Fruit fly (Drosophila melanogaster) whole organism, embryonic: Measurements from ENCODE around the gene CG17264.

ENCODE experiments used
- Adf1 ChIP-seq: fragments of 200-800 bp; sonication (Bioruptor generic); IDR thresholded peaks from 2 replicates; pipeline ENCODE4 v1.3.6; 2022; ENCODE audit warnings: missing biosample characterization, missing genetic modification characterization
- Aef1 ChIP-seq: fragments of 200-800 bp; sonication (Bioruptor generic); IDR thresholded peaks from 3 replicates; pipeline ENCODE4 v1.3.6; 2022; ENCODE audit warnings: missing biosample characterization, missing genetic modification characterization
- Antp ChIP-seq: fragments of 200-800 bp; sonication (Bioruptor generic); optimal IDR thresholded peaks from 3 replicates; lab custom pipeline; 2016; ENCODE audit warnings: missing biosample characterization, missing genetic modification characterization
- BEAF-32 ChIP-seq: fragments of 200-800 bp; sonication (Bioruptor generic); optimal IDR thresholded peaks from 3 replicates; lab custom pipeline; 2017; ENCODE audit warnings: missing biosample characterization, missing genetic modification characterization, mild to moderate bottlenecking, moderate library complexity, missing genetic modification reagents
- CG10543 ChIP-seq: fragments of 200-800 bp; sonication (Bioruptor generic); optimal IDR thresholded peaks from 3 replicates; lab custom pipeline; 2017; ENCODE audit warnings: missing biosample characterization, mild to moderate bottlenecking, missing genetic modification characterization, moderate library complexity
- CG12071 ChIP-seq: fragments of 200-800 bp; sonication (Bioruptor generic); optimal IDR thresholded peaks from 3 replicates; lab custom pipeline; 2018; ENCODE audit warnings: missing biosample characterization, mild to moderate bottlenecking, missing genetic modification characterization
- CG13624 ChIP-seq: fragments of 200-800 bp; sonication (Bioruptor generic); optimal IDR thresholded peaks from 2 replicates; lab custom pipeline; 2016; ENCODE audit warnings: missing biosample characterization, missing genetic modification characterization
- CG14860 ChIP-seq: fragments of 200-800 bp; sonication (Bioruptor generic); IDR thresholded peaks from 3 replicates; pipeline ENCODE4 v1.3.6; 2022; ENCODE audit warnings: missing biosample characterization, missing genetic modification characterization; ENCODE audit not compliant: partially characterized antibody
- CG15073 ChIP-seq: fragments of 200-800 bp; sonication (Bioruptor generic); optimal IDR thresholded peaks from 2 replicates; lab custom pipeline; 2016; ENCODE audit warnings: missing biosample characterization, missing genetic modification characterization
- CG2129 ChIP-seq: fragments of 200-800 bp; sonication (Bioruptor generic); IDR thresholded peaks from 2 replicates; pipeline ENCODE4 v1.3.6; 2022; ENCODE audit warnings: missing biosample characterization, missing genetic modification characterization; ENCODE audit not compliant: partially characterized antibody
- CG32767 ChIP-seq: fragments of 200-800 bp; sonication (Bioruptor generic); IDR thresholded peaks from 2 replicates; pipeline ENCODE4 v1.3.6; 2022; ENCODE audit warnings: missing biosample characterization, missing genetic modification characterization
- CG34422 ChIP-seq: fragments of 200-800 bp; sonication (Bioruptor generic); IDR thresholded peaks from 3 replicates; pipeline ENCODE4 v1.3.6; 2022; ENCODE audit warnings: missing biosample characterization, missing genetic modification characterization
- CG3995 ChIP-seq: fragments of 200-800 bp; sonication (Bioruptor generic); optimal IDR thresholded peaks from 3 replicates; lab custom pipeline; 2016; ENCODE audit warnings: missing biosample characterization, missing genetic modification characterization
- CG6254 ChIP-seq: fragments of 200-800 bp; sonication (Bioruptor generic); optimal IDR thresholded peaks from 3 replicates; lab custom pipeline; 2017; ENCODE audit warnings: mild to moderate bottlenecking, missing biosample characterization, missing genetic modification reagents, missing genetic modification characterization
- CrebB ChIP-seq: fragments of 200-800 bp; sonication (Bioruptor generic); optimal IDR thresholded peaks from 3 replicates; lab custom pipeline; 2018; ENCODE audit warnings: missing biosample characterization, mild to moderate bottlenecking, missing genetic modification characterization
- Dll ChIP-seq: fragments of 200-800 bp; sonication (Bioruptor generic); IDR thresholded peaks from 4 replicates; pipeline ENCODE4 v1.3.6; 2022; ENCODE audit warnings: missing biosample characterization, missing genetic modification characterization; ENCODE audit not compliant: partially characterized antibody
- Doc3 ChIP-seq: fragments of 200-800 bp; sonication (Bioruptor generic); IDR thresholded peaks from 3 replicates; pipeline ENCODE4 v1.3.6; 2022; ENCODE audit warnings: missing biosample characterization, missing genetic modification characterization; ENCODE audit not compliant: partially characterized antibody
- Dp ChIP-seq: fragments of 200-800 bp; sonication (Bioruptor generic); optimal IDR thresholded peaks from 2 replicates; lab custom pipeline; 2018; ENCODE audit warnings: missing biosample characterization, mild to moderate bottlenecking, missing genetic modification characterization, moderate library complexity
- Dref ChIP-seq: fragments of 200-800 bp; sonication (Bioruptor generic); IDR thresholded peaks from 2 replicates; pipeline ENCODE4 v1.3.6; 2022; ENCODE audit warnings: missing biosample characterization, missing genetic modification characterization
- E2f2 ChIP-seq: fragments of 200-800 bp; sonication (Bioruptor generic); IDR thresholded peaks from 2 replicates; pipeline ENCODE4 v1.3.6; 2022; ENCODE audit warnings: missing biosample characterization, missing genetic modification characterization
- Ets97D ChIP-seq: fragments of 200-800 bp; sonication (Bioruptor generic); optimal IDR thresholded peaks from 3 replicates; lab custom pipeline; 2016; ENCODE audit warnings: missing biosample characterization, missing genetic modification characterization
- HLH4C ChIP-seq: fragments of 200-800 bp; sonication (Bioruptor generic); IDR thresholded peaks from 3 replicates; pipeline ENCODE4 v1.3.6; 2022; ENCODE audit warnings: missing biosample characterization, missing genetic modification characterization; ENCODE audit not compliant: partially characterized antibody
- HLH54F ChIP-seq: fragments of 200-800 bp; sonication (Bioruptor generic); optimal IDR thresholded peaks from 3 replicates; lab custom pipeline; 2016; ENCODE audit warnings: missing biosample characterization, missing genetic modification characterization
- Hr78 ChIP-seq, 2 experiments: fragments of 200-800 bp in 1 of 2; fragments of >200 bp in 1 of 2; sonication (Bioruptor generic) in 1 of 2; optimal IDR thresholded peaks; 2 replicates each; lab custom pipeline; 2017 to 2019; ENCODE audit warnings: missing biosample characterization in 2 of 2, missing genetic modification characterization in 2 of 2, mild to moderate bottlenecking in 1 of 2, moderate library complexity in 1 of 2
- Mad ChIP-seq: fragments of 200-800 bp; sonication (Bioruptor generic); optimal IDR thresholded peaks from 2 replicates; lab custom pipeline; 2016; ENCODE audit warnings: missing biosample characterization, missing genetic modification characterization
- Myb ChIP-seq: fragments of 200-800 bp; sonication (Bioruptor generic); optimal IDR thresholded peaks from 2 replicates; lab custom pipeline; 2016; ENCODE audit warnings: missing biosample characterization, missing genetic modification characterization
- NFAT ChIP-seq: fragments of 200-800 bp; sonication (Bioruptor generic); IDR thresholded peaks from 2 replicates; pipeline ENCODE4 v1.3.6; 2022; ENCODE audit warnings: missing biosample characterization, missing genetic modification characterization
- Oaz ChIP-seq: fragments of 200-800 bp; sonication (Bioruptor generic); IDR thresholded peaks from 2 replicates; pipeline ENCODE4 v1.3.6; 2022; ENCODE audit warnings: missing biosample characterization, missing genetic modification characterization
- PHDP ChIP-seq: fragments of 200-800 bp; sonication (Bioruptor generic); optimal IDR thresholded peaks from 3 replicates; lab custom pipeline; 2018; ENCODE audit warnings: missing biosample characterization, mild to moderate bottlenecking, missing genetic modification characterization, moderate library complexity
- Ptx1 ChIP-seq: fragments of 200-800 bp; sonication (Bioruptor generic); IDR thresholded peaks from 2 replicates; pipeline ENCODE4 v1.3.6; 2022; ENCODE audit warnings: missing biosample characterization, missing genetic modification characterization
- Sox100B ChIP-seq: fragments of 200-800 bp; sonication (Bioruptor generic); optimal IDR thresholded peaks from 3 replicates; lab custom pipeline; 2018; ENCODE audit warnings: missing biosample characterization, mild to moderate bottlenecking, missing genetic modification characterization
- Sry-β ChIP-seq: fragments of 200-800 bp; sonication (Bioruptor generic); optimal IDR thresholded peaks from 2 replicates; lab custom pipeline; 2018; ENCODE audit warnings: missing biosample characterization, mild to moderate bottlenecking, missing genetic modification characterization, moderate library complexity
- Ssrp ChIP-seq: fragments of 200-800 bp; sonication (Bioruptor generic); optimal IDR thresholded peaks from 2 replicates; lab custom pipeline; 2018; ENCODE audit warnings: missing biosample characterization, mild to moderate bottlenecking, missing genetic modification characterization, moderate library complexity
- YL-1 ChIP-seq: fragments of 200-800 bp; sonication (Bioruptor generic); optimal IDR thresholded peaks from 3 replicates; lab custom pipeline; 2017; ENCODE audit warnings: missing biosample characterization, mild to moderate bottlenecking, missing genetic modification characterization
- bigmax ChIP-seq: fragments of 200-800 bp; sonication (Bioruptor generic); optimal IDR thresholded peaks from 2 replicates; lab custom pipeline; 2018; ENCODE audit warnings: missing biosample characterization, mild to moderate bottlenecking, missing genetic modification characterization
- crp ChIP-seq, 2 experiments: fragments of 200-800 bp; sonication (Bioruptor generic); optimal IDR thresholded peaks; 2 replicates in 1 of 2; 3 replicates in 1 of 2; lab custom pipeline; 2017; ENCODE audit warnings: missing biosample characterization in 2 of 2, missing genetic modification characterization in 2 of 2, mild to moderate bottlenecking in 1 of 2, moderate library complexity in 1 of 2
- cwo ChIP-seq: fragments of 200-800 bp; sonication (Bioruptor generic); optimal IDR thresholded peaks from 3 replicates; lab custom pipeline; 2017; ENCODE audit warnings: missing biosample characterization, missing genetic modification characterization, mild to moderate bottlenecking, moderate library complexity, missing genetic modification reagents
- dmrt11E ChIP-seq: fragments of 200-800 bp; sonication (Bioruptor generic); optimal IDR thresholded peaks from 3 replicates; lab custom pipeline; 2018; ENCODE audit warnings: missing biosample characterization, mild to moderate bottlenecking, missing genetic modification characterization, moderate library complexity
- hth ChIP-seq: fragments of >200 bp; optimal IDR thresholded peaks from 2 replicates; lab custom pipeline; 2017; ENCODE audit warnings: inconsistent platforms
- knrl ChIP-seq: fragments of 200-800 bp; sonication (Bioruptor generic); IDR thresholded peaks from 3 replicates; pipeline ENCODE4 v1.3.6; 2022; ENCODE audit warnings: missing biosample characterization, missing genetic modification characterization; ENCODE audit not compliant: partially characterized antibody
- lab ChIP-seq: fragments of 200-800 bp; sonication (Bioruptor generic); optimal IDR thresholded peaks from 3 replicates; lab custom pipeline; 2017; ENCODE audit warnings: missing biosample characterization, missing genetic modification characterization, mild to moderate bottlenecking, moderate library complexity, missing genetic modification reagents
- nmo ChIP-seq: fragments of 200-800 bp; sonication (Bioruptor generic); optimal IDR thresholded peaks from 2 replicates; lab custom pipeline; 2018; ENCODE audit warnings: missing biosample characterization, mild to moderate bottlenecking, missing genetic modification characterization, moderate library complexity
- pfk ChIP-seq: fragments of 200-800 bp; sonication (Bioruptor generic); optimal IDR thresholded peaks from 2 replicates; lab custom pipeline; 2018; ENCODE audit warnings: missing biosample characterization, mild to moderate bottlenecking, missing genetic modification characterization, moderate library complexity
- ro ChIP-seq: fragments of 200-800 bp; sonication (Bioruptor generic); IDR thresholded peaks from 2 replicates; pipeline ENCODE4 v1.3.6; 2022; ENCODE audit warnings: missing biosample characterization, missing genetic modification characterization
- sna ChIP-seq: fragments of 200-800 bp; sonication (Bioruptor generic); IDR thresholded peaks from 2 replicates; pipeline ENCODE4 v1.3.6; 2022; ENCODE audit warnings: missing biosample characterization, missing genetic modification characterization; ENCODE audit not compliant: partially characterized antibody
- stwl ChIP-seq: fragments of 200-800 bp; sonication (Bioruptor generic); optimal IDR thresholded peaks from 3 replicates; lab custom pipeline; 2018; ENCODE audit warnings: missing biosample characterization, mild to moderate bottlenecking, missing genetic modification characterization, moderate library complexity
- trem ChIP-seq: fragments of 200-800 bp; optimal IDR thresholded peaks from 3 replicates; lab custom pipeline; 2019; ENCODE audit warnings: missing biosample characterization, mild to moderate bottlenecking, missing genetic modification characterization, moderate library complexity
- tx ChIP-seq: fragments of 200-800 bp; sonication (Bioruptor generic); optimal IDR thresholded peaks from 2 replicates; lab custom pipeline; 2016; ENCODE audit warnings: missing biosample characterization, missing genetic modification characterization
- zen2 ChIP-seq: fragments of 200-800 bp; sonication (Bioruptor generic); IDR thresholded peaks from 3 replicates; pipeline ENCODE4 v1.3.6; 2022; ENCODE audit warnings: missing biosample characterization, missing genetic modification characterization; ENCODE audit not compliant: partially characterized antibody

CG17264 gene

DNA sequence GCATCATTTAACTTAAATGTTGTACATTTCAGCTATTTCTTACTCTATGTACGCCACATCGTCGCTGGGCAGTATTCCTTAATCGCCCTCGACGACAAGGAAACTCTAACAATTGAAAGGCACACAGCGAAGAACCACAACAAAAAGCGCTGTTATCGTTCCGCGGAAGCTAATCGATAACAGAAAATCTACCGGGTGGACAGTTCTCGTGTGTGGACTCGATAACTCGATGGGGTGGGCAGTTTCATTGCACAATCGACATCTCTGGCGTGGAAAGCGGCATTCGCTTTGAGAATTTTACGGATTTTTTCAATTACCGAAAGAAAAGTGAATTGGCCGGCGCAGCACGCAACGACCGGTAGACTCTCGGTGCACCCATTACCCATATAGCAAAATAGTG is 4.7 kb downstream of the CG17264 start, which contains the start of the genes alpha4GT1 and Prp40:
TSS of gene alpha4GT1 (minus strand) at position 156 of the 400 bp plus-strand sequence.
TSS of gene Prp40 (plus strand) at position 241 of the 400 bp plus-strand sequence.
- TF ChIP-seq Dll (GFP tag; lab: Robert Waterston, UW) (peak; percentile 79), CG13624 (GFP tag; lab: Kevin White, UChicago) (peak; percentile 17), trem (tag; lab: Kevin White, UChicago) (peak; percentile 99), YL-1 (GFP tag; lab: Kevin White, UChicago) (peak; percentile 62), Myb (peak; percentile 43), dmrt11E (tag; lab: Kevin White, UChicago) (no peak), Dp (GFP tag; lab: Kevin White, UChicago) (peak; percentile 53), nmo (peak; percentile 5), PHDP (tag; lab: Kevin White, UChicago) (no peak), Antp (GFP tag; lab: Kevin White, UChicago) (no peak), Ptx1 (GFP tag; lab: Robert Waterston, UW) (no peak), Ets97D (GFP tag; lab: Kevin White, UChicago) (peak; percentile 42), stwl (tag; lab: Kevin White, UChicago) (peak; percentile 72), cwo (GFP tag; lab: Kevin White, UChicago) (no peak), CrebB (tag; lab: Kevin White, UChicago) (no peak), HLH54F (GFP tag; lab: Kevin White, UChicago) (no peak), E2f2 (peak; percentile 67), CG32767 (no peak), bigmax (GFP tag; lab: Kevin White, UChicago) (no peak), CG3995 (GFP tag; lab: Kevin White, UChicago) (peak; percentile 39), CG34422 (GFP tag; lab: Robert Waterston, UW) (peak; percentile 31; the same call in 1 of the 3 replicates), knrl (GFP tag; lab: Robert Waterston, UW) (peak; percentile 67; the same call in 2 of the 3 replicates), ro (GFP tag; lab: Robert Waterston, UW) (no peak), Mad (no peak), tx (GFP tag; lab: Kevin White, UChicago) (no peak), Doc3 (GFP tag; lab: Robert Waterston, UW) (peak; percentile 64; the same call in 2 of the 3 replicates), HLH4C (GFP tag; lab: Robert Waterston, UW) (peak; percentile 94), CG15073 (GFP tag; lab: Kevin White, UChicago) (no peak), CG14860 (GFP tag; lab: Robert Waterston, UW) (peak; percentile 80), CG2129 (GFP tag; lab: Robert Waterston, UW) (0 out of 2 replicates have a peak, but pooled peaks have one; percentile 16), Ssrp (tag; lab: Kevin White, UChicago) (no peak), CG10543 (GFP tag; lab: Kevin White, UChicago) (no peak), CG12071 (no peak), Hr78 (GFP tag; optimal IDR thresholded peaks at IDR 0.05; lab: Kevin White, UChicago) (no peak), CG6254 (GFP tag; lab: Kevin White, UChicago) (peak; percentile 70), sna (GFP tag; lab: Robert Waterston, UW) (peak; percentile 72), Aef1 (GFP tag; lab: Robert Waterston, UW) (no peak), Sry-β (GFP tag; lab: Kevin White, UChicago) (peak; percentile 90), BEAF-32 (peak; percentile 64), Oaz (GFP tag; lab: Robert Waterston, UW) (no peak), Sox100B (GFP tag; lab: Kevin White, UChicago) (no peak), hth (no peak), pfk (peak; percentile 39), NFAT (GFP tag; lab: Robert Waterston, UW) (0 out of 2 replicates have a peak, but pooled peaks have one; percentile 15), crp (GFP tag; optimal IDR thresholded peaks at IDR 0.05; lab: Kevin White, UChicago) (peak in 1 of 2 experiments; percentile 19), zen2 (peak; percentile 90), lab (GFP tag; lab: Kevin White, UChicago) (no peak), Adf1 (no peak), Dref (peak; percentile 99)
